Worm (Caenorhabditis elegans) whole organism, L1 larva: ENCODE data around the gene F36A4.3.

Experiments used
- C34B4.2 ChIP-seq: sonication (generic microtip); optimal IDR thresholded peaks from 2 replicates; lab custom pipeline; 2017; ENCODE audit warnings: mild to moderate bottlenecking, missing genetic modification characterization, missing compliant biosample characterization
- aha-1 ChIP-seq: fragments of 150-350 bp; optimal IDR thresholded peaks from 2 replicates; lab custom pipeline; 2014; ENCODE audit warnings: missing biosample characterization, missing genetic modification characterization
- aly-2 ChIP-seq: fragments of 150-350 bp; optimal IDR thresholded peaks from 2 replicates; lab custom pipeline; 2014; ENCODE audit warnings: missing biosample characterization, missing genetic modification characterization
- blmp-1 ChIP-seq: fragments of 150-350 bp; optimal IDR thresholded peaks from 2 replicates; lab custom pipeline; 2014; ENCODE audit warnings: missing biosample characterization, missing genetic modification characterization
- ceh-82 ChIP-seq, 3 experiments: fragments of 150-350 bp in 1 of 3; sonication (generic microtip) in 2 of 3; optimal IDR thresholded peaks; 2 replicates each; lab custom pipeline; 2014 to 2017; ENCODE audit warnings: missing biosample characterization in 3 of 3, missing genetic modification characterization in 3 of 3
- ceh-90 ChIP-seq: sonication (generic microtip); optimal IDR thresholded peaks from 2 replicates; lab custom pipeline; 2016; ENCODE audit warnings: missing genetic modification characterization, missing compliant biosample characterization
- ces-1 ChIP-seq: fragments of 150-350 bp; optimal IDR thresholded peaks from 2 replicates; lab custom pipeline; 2014; ENCODE audit warnings: missing biosample characterization, missing genetic modification reagents, missing genetic modification characterization
- dsc-1 ChIP-seq: sonication (generic microtip); optimal IDR thresholded peaks from 2 replicates; lab custom pipeline; 2016; ENCODE audit warnings: mild to moderate bottlenecking, missing genetic modification characterization, missing compliant biosample characterization
- efl-3 ChIP-seq: fragments of 200-800 bp; sonication (Bioruptor generic); optimal IDR thresholded peaks from 2 replicates; lab custom pipeline; 2018; ENCODE audit warnings: mild to moderate bottlenecking, missing genetic modification characterization, missing compliant biosample characterization
- egl-13 ChIP-seq: sonication (generic microtip); optimal IDR thresholded peaks from 2 replicates; lab custom pipeline; 2016; ENCODE audit warnings: missing genotype, missing genetic modification reagents, missing genetic modification characterization, missing compliant biosample characterization
- elt-2 ChIP-seq: sonication (generic microtip); optimal IDR thresholded peaks from 2 replicates; lab custom pipeline; 2016; ENCODE audit warnings: missing genetic modification characterization, mild to moderate bottlenecking, inconsistent platforms, missing compliant biosample characterization, missing genetic modification reagents
- fkh-10 ChIP-seq: sonication (generic microtip); optimal IDR thresholded peaks from 2 replicates; lab custom pipeline; 2017; ENCODE audit warnings: missing biosample characterization, missing genetic modification reagents, missing genetic modification characterization
- fkh-4 ChIP-seq: sonication (generic microtip); optimal IDR thresholded peaks from 2 replicates; lab custom pipeline; 2016; ENCODE audit warnings: missing compliant biosample characterization, missing genetic modification characterization, borderline replicate concordance
- fkh-8 ChIP-seq: sonication (generic microtip); optimal IDR thresholded peaks from 2 replicates; lab custom pipeline; 2016; ENCODE audit warnings: mild to moderate bottlenecking, missing genetic modification characterization, missing compliant biosample characterization
- hlh-4 ChIP-seq: sonication (generic microtip); optimal IDR thresholded peaks from 2 replicates; lab custom pipeline; 2016; ENCODE audit warnings: mild to moderate bottlenecking, missing genetic modification characterization, missing compliant biosample characterization
- irx-1 ChIP-seq: sonication (generic microtip); optimal IDR thresholded peaks from 2 replicates; lab custom pipeline; 2016; ENCODE audit warnings: missing genetic modification characterization, missing compliant biosample characterization
- mef-2 ChIP-seq: fragments of 150-350 bp; optimal IDR thresholded peaks from 2 replicates; lab custom pipeline; 2014; ENCODE audit warnings: missing biosample characterization, missing genetic modification characterization
- mep-1 ChIP-seq: fragments of 150-350 bp; optimal IDR thresholded peaks from 2 replicates; lab custom pipeline; 2014; ENCODE audit warnings: missing biosample characterization, missing genetic modification characterization
- nhr-11 ChIP-seq: fragments of 150-350 bp; optimal IDR thresholded peaks from 2 replicates; lab custom pipeline; 2014; ENCODE audit warnings: missing biosample characterization, missing genetic modification characterization
- nhr-19 ChIP-seq: fragments of 200-800 bp; sonication (Bioruptor generic); conservative IDR thresholded peaks from 2 replicates; pipeline ENCODE4 v1.3.6; 2022; ENCODE audit warnings: missing genetic modification characterization, missing compliant biosample characterization
- nhr-20 ChIP-seq: sonication (generic microtip); optimal IDR thresholded peaks from 2 replicates; lab custom pipeline; 2016; ENCODE audit warnings: mild to moderate bottlenecking, missing genetic modification characterization, missing compliant biosample characterization
- nhr-84 ChIP-seq: sonication (generic microtip); optimal IDR thresholded peaks from 2 replicates; lab custom pipeline; 2017; ENCODE audit warnings: missing biosample characterization, missing genetic modification characterization
- nhr-90 ChIP-seq: sonication (generic microtip); optimal IDR thresholded peaks from 2 replicates; lab custom pipeline; 2016; ENCODE audit warnings: mild to moderate bottlenecking, missing genetic modification characterization, missing compliant biosample characterization; ENCODE audit not compliant: poor library complexity
- pqm-1 ChIP-seq: sonication (generic microtip); optimal IDR thresholded peaks from 3 replicates; lab custom pipeline; 2017; ENCODE audit warnings: missing biosample characterization, missing genetic modification characterization
- rnt-1 ChIP-seq: sonication (generic microtip); optimal IDR thresholded peaks from 2 replicates; lab custom pipeline; 2016; ENCODE audit warnings: mild to moderate bottlenecking, missing genetic modification characterization, moderate library complexity, missing compliant biosample characterization
- snpc-4 ChIP-seq: fragments of 150-350 bp; optimal IDR thresholded peaks from 2 replicates; lab custom pipeline; 2014; ENCODE audit warnings: missing biosample characterization, missing genetic modification characterization
- tlp-1 ChIP-seq: fragments of 150-350 bp; optimal IDR thresholded peaks from 2 replicates; lab custom pipeline; 2014; ENCODE audit warnings: missing biosample characterization, missing genetic modification characterization
- unc-130 ChIP-seq: fragments of 150-350 bp; optimal IDR thresholded peaks from 2 replicates; lab custom pipeline; 2017; ENCODE audit warnings: missing biosample characterization, missing genetic modification characterization, inconsistent platforms
- unc-62 ChIP-seq: fragments of 150-350 bp; optimal IDR thresholded peaks from 2 replicates; lab custom pipeline; 2014; ENCODE audit warnings: missing biosample characterization, missing genetic modification reagents, missing genetic modification characterization
- zip-4 ChIP-seq: fragments of 200-800 bp; sonication (Bioruptor generic); optimal IDR thresholded peaks from 2 replicates; lab custom pipeline; 2018; ENCODE audit warnings: mild to moderate bottlenecking, missing genetic modification characterization, moderate library complexity, missing compliant biosample characterization

The F36A4.3 gene

DNA sequence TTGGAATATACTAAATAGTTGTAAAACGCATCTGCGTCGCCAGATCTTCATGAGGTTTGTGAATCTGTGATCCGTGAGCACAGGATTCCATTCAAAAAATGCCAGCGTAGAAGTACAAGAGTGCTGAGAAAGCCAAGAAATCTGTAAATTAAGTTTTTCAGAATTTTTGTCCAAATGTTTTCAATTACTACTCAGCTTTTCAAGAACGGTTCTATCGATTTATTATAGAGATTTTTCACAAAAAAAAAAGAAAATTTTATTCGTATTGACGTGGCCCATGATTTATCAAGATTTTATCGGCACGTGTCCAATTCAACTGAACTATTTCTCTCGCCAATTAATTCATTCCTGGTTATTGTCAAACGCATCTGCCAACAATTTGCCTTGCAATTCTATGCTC is at the start of gene F36A4.3:
Gene F36A4.3 (plus strand): TSS at position 301 of the 400 bp plus-strand sequence.
- no peak for TF ChIP-seq dsc-1 (tag; lab: Kevin White, UChicago)
- no peak for TF ChIP-seq zip-4 (GFP tag; lab: Kevin White, UChicago)
- no peak for TF ChIP-seq irx-1
- no peak for TF ChIP-seq ceh-82 (tag; optimal IDR thresholded peaks at IDR 0.05; lab: Kevin White, UChicago)
- no peak for TF ChIP-seq pqm-1 (tag; lab: Kevin White, UChicago)
- no peak for TF ChIP-seq nhr-90

DNA sequence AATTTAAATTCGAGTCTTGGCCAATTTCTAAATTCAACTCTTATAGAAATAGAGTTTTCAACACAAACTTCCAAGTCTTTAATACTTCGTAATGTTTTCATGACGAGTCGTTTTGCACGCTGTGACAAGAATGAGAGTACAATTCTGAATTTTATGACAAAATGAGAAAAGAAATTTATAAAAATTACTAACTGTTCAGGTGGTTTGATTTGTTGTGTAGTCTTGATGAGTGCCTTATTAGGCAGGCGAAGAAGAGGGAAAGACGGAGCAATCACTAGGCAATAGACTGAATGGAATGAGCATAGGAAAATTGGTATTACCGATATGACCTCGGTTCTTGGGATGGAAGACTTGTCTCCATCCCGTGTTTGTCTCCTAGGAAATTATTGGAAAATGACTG is 49.4 kb upstream of the F36A4.3 start, which contains the start of gene F30B5.11:
Gene F30B5.11 (minus strand): TSS at position 101 of the 400 bp plus-strand sequence.
- TF ChIP-seq mef-2 (tag; lab: Kevin White, UChicago) (no peak), rnt-1 (tag; lab: Kevin White, UChicago) (no peak), unc-62 (no peak), fkh-10 (no peak), egl-13 (tag; lab: Kevin White, UChicago) (no peak), ceh-82 (tag; optimal IDR thresholded peaks at IDR 0.05; lab: Kevin White, UChicago) (no peak), fkh-4 (tag; lab: Kevin White, UChicago) (no peak), ceh-90 (no peak), blmp-1 (tag; lab: Kevin White, UChicago) (no peak), nhr-84 (tag; lab: Kevin White, UChicago) (no peak), hlh-4 (tag; lab: Kevin White, UChicago) (no peak), aha-1 (tag; lab: Kevin White, UChicago) (no peak)

DNA sequence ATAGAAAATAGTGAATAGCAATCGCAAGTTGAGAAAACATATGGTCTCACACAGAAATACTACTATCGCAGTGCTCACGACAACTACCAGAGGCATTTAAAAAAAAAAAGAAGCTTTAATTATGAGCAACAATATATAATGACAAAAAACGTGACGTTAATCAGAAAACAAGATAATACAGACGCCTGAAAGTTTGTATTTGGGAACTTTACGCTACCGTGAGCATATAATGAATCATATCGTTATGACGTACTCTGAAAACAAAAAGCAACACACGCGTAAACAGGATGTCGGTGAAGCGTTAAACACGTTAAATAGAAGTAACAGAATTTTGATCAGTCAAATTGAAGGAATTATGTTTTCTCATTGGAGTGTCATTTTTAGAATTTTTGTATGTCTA is 43.6 kb upstream of the F36A4.3 start, which contains the start of gene srbc-71:
Gene srbc-71 (minus strand): TSS at position 101 of the 400 bp plus-strand sequence.
- TF ChIP-seq mep-1 (tag; lab: Kevin White, UChicago) (no peak), fkh-8 (tag; lab: Kevin White, UChicago) (peak; percentile 3)
- TF ChIP-seq, all 84 proteins: peak for 1

DNA sequence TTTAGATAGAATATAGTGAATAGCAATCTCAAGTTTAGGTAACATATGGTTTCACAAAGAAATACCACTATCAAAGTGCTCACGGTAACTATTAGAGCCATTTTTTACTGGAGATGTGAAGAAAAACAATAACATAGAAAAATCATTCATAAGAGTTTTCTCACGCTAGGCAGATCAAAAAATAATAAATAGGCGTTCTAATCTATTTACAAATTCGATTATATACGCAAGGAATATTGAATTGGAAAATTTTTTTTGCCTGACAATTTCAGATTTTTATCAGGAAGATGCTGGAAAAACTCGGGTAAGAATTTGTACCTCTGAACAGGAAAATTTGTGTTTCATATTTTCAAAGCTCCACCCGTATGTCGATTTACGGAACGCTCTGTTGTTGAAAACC is 41.5 kb upstream of the F36A4.3 start, which contains the start of gene srbc-70:
Gene srbc-70 (minus strand): TSS at position 101 of the 400 bp plus-strand sequence.
- no peak for TF ChIP-seq mep-1 (tag; lab: Kevin White, UChicago)
- TF ChIP-seq pqm-1 (tag; lab: Kevin White, UChicago): no peak
- no peak for TF ChIP-seq nhr-11 (tag; lab: Kevin White, UChicago)
- no peak for TF ChIP-seq nhr-19 (GFP tag; lab: Robert Waterston, UW)

DNA sequence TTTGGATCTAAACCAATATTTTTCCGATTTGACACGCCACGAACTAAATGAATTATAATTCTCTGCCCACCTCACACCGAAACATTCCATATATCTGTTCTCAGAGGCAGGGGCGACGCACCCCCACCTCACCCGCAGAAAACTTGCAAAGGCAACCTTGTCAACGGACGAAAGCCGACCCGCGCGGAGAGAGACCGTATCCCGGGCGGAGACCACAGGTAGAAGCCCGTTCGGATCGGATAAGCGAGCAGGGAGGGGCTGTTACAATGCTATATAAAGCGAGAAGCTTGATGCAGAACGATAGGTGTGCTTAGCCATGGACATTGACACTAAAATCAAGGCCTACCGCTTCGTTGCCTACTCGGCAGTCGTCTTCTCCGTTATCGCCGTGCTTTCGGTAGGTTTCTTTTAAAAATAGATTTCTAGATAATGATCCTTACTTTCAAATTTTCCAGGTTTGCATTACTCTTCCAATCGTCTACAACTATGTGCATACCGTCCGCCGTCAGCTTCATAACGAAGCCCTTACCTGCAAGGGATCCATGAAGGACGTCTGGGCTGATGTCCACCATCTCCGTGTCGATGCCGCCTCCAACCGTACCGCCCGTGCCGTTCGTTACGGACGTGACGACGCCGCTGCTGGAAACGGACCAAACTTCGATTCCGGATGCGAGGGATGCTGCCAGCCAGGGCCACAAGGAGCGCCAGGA is 33.9 kb upstream of the F36A4.3 start, which contains the start of the genes zipt-2.2 and dpy-13:
Gene zipt-2.2 (minus strand): TSS at position 51 of the 710 bp plus-strand sequence.
Gene dpy-13 (plus strand): TSS at position 300 of the 710 bp plus-strand sequence.
- no peak for TF ChIP-seq elt-2
- TF ChIP-seq ces-1: no peak
- no peak for TF ChIP-seq nhr-11 (tag; lab: Kevin White, UChicago)
- TF ChIP-seq aly-2: no peak
- no peak for TF ChIP-seq nhr-20 (tag; lab: Kevin White, UChicago)
- no peak for TF ChIP-seq mep-1 (tag; lab: Kevin White, UChicago)
- no peak for TF ChIP-seq snpc-4 (tag; lab: Kevin White, UChicago)
- no peak for TF ChIP-seq efl-3 (GFP tag; lab: Kevin White, UChicago)
- no peak for TF ChIP-seq unc-130
- no peak for TF ChIP-seq C34B4.2 (tag; lab: Kevin White, UChicago)
- TF ChIP-seq nhr-90: no peak
- TF ChIP-seq tlp-1 (tag; lab: Kevin White, UChicago): no peak

DNA sequence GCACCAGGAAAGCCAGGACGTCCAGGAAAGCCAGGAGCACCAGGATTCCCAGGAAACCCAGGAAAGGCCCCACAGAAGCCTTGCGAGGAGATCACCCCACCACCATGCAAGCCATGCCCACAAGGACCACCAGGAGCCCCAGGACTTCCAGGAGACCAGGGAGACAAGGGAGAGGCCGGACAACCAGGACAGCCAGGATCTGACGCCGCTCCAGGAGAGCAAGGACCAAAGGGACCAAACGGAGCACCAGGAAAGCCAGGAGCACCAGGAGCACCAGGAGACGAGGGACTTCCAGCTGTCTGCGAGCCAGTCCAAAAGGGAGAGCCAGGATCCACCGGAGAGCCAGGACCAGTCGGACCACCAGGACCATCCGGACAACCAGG is 33.4 kb upstream of the F36A4.3 start:
- TF ChIP-seq hlh-4 (tag; lab: Kevin White, UChicago): no peak
